Worm (Caenorhabditis elegans) whole organism, L3 larva: ENCODE results near the gene C25E10.5.

ENCODE experiments used
- egl-27 ChIP-seq: sonication (generic microtip); optimal IDR thresholded peaks from 4 replicates; lab custom pipeline; 2017; ENCODE audit warnings: missing biosample characterization, missing genetic modification reagents, missing genetic modification characterization
- elt-1 ChIP-seq: fragments of 150-350 bp; optimal IDR thresholded peaks from 2 replicates; lab custom pipeline; 2014; ENCODE audit warnings: missing biosample characterization, missing genetic modification characterization
- fos-1 ChIP-seq: fragments of 150-350 bp; optimal IDR thresholded peaks from 2 replicates; lab custom pipeline; 2014; ENCODE audit warnings: missing biosample characterization, missing genetic modification characterization
- lin-15B ChIP-seq: fragments of 150-350 bp; optimal IDR thresholded peaks from 2 replicates; lab custom pipeline; 2014; ENCODE audit warnings: missing biosample characterization, missing genetic modification characterization
- nhr-12 ChIP-seq: fragments of 150-350 bp; optimal IDR thresholded peaks from 2 replicates; lab custom pipeline; 2014; ENCODE audit warnings: missing biosample characterization, missing genetic modification characterization
- nhr-23 ChIP-seq: fragments of 150-350 bp; optimal IDR thresholded peaks from 2 replicates; lab custom pipeline; 2014; ENCODE audit warnings: missing biosample characterization, missing genetic modification reagents, missing genetic modification characterization
- nhr-77 ChIP-seq: fragments of 150-350 bp; optimal IDR thresholded peaks from 2 replicates; lab custom pipeline; 2014; ENCODE audit warnings: missing biosample characterization, missing genetic modification characterization
- sea-2 ChIP-seq: fragments of 150-350 bp; sonication (generic microtip); optimal IDR thresholded peaks from 4 replicates; lab custom pipeline; 2014; ENCODE audit warnings: missing biosample characterization, missing genetic modification reagents, missing genetic modification characterization
- snpc-4 ChIP-seq: fragments of 150-350 bp; optimal IDR thresholded peaks from 2 replicates; lab custom pipeline; 2014; ENCODE audit warnings: missing biosample characterization, missing genetic modification characterization
- ztf-11 ChIP-seq: fragments of 150-350 bp; optimal IDR thresholded peaks from 2 replicates; lab custom pipeline; 2014; ENCODE audit warnings: missing biosample characterization, missing genetic modification characterization

ce11 chrV:9055644-9056043, 25.3 kb downstream of the C25E10.5 start:
- TF ChIP-seq nhr-12 (tag; lab: Kevin White, UChicago) (no peak), nhr-23 (tag; lab: Kevin White, UChicago) (no peak), fos-1 (tag; lab: Kevin White, UChicago) (no peak), elt-1 (no peak), nhr-77 (tag; lab: Kevin White, UChicago) (no peak), lin-15B (tag; lab: Kevin White, UChicago) (no peak), egl-27 (tag; lab: Kevin White, UChicago) (no peak), sea-2 (no peak), ztf-11 (tag; lab: Kevin White, UChicago) (no peak), snpc-4 (no peak)
